Worm (Caenorhabditis elegans) whole organism, L1 larva: ENCODE measurements around the gene Y39G8B.10.
"Not testable (repeated sequence)": the region's sequence is repeated elsewhere in the genome, so short reads cannot be mapped to it uniquely, and the experiment has no call there.

Source experiments
- ces-1 ChIP-seq: fragments of 150-350 bp; optimal IDR thresholded peaks from 2 replicates; lab custom pipeline; 2014; ENCODE audit warnings: missing biosample characterization, missing genetic modification reagents, missing genetic modification characterization
- egl-27 ChIP-seq, 2 experiments: fragments of 150-350 bp in 1 of 2; sonication (generic microtip); optimal IDR thresholded peaks; 3 replicates each; lab custom pipeline; 2017 to 2018; ENCODE audit warnings: missing biosample characterization in 2 of 2, missing genetic modification characterization in 2 of 2, missing genetic modification reagents in 2 of 2
- elt-3 ChIP-seq, 6 experiments: fragments of 150-350 bp in 1 of 6; sonication (generic microtip); optimal IDR thresholded peaks; 2 replicates each; lab custom pipeline; 2017 to 2018; ENCODE audit warnings: missing biosample characterization in 6 of 6, missing genetic modification characterization in 6 of 6, inconsistent platforms in 1 of 6
- fkh-10 ChIP-seq: sonication (generic microtip); optimal IDR thresholded peaks from 2 replicates; lab custom pipeline; 2017; ENCODE audit warnings: missing biosample characterization, missing genetic modification reagents, missing genetic modification characterization
- lin-13 ChIP-seq: fragments of 150-350 bp; optimal IDR thresholded peaks from 2 replicates; lab custom pipeline; 2014; ENCODE audit warnings: missing biosample characterization, missing genetic modification reagents, missing genetic modification characterization
- nhr-28 ChIP-seq: fragments of 150-350 bp; optimal IDR thresholded peaks from 2 replicates; lab custom pipeline; 2014; ENCODE audit warnings: missing biosample characterization, missing genetic modification characterization
- nhr-77 ChIP-seq: fragments of 150-350 bp; optimal IDR thresholded peaks from 2 replicates; lab custom pipeline; 2014; ENCODE audit warnings: missing biosample characterization, missing genetic modification characterization
- nhr-90 ChIP-seq: sonication (generic microtip); optimal IDR thresholded peaks from 2 replicates; lab custom pipeline; 2016; ENCODE audit warnings: mild to moderate bottlenecking, missing genetic modification characterization, missing compliant biosample characterization; ENCODE audit not compliant: poor library complexity
- zag-1 ChIP-seq: fragments of 150-350 bp; optimal IDR thresholded peaks from 2 replicates; lab custom pipeline; 2014; ENCODE audit warnings: missing biosample characterization, missing genetic modification characterization
- ztf-11 ChIP-seq, 2 experiments: sonication (generic microtip); optimal IDR thresholded peaks; 2 replicates each; lab custom pipeline; 2016 to 2017; ENCODE audit warnings: missing genetic modification characterization in 2 of 2, missing biosample characterization in 1 of 2, missing compliant biosample characterization in 1 of 2

- not testable (repeated sequence) for TF ChIP-seq nhr-77; ces-1 (GFP tag; lab: Kevin White, UChicago); lin-13; nhr-28 (tag; lab: Kevin White, UChicago); ztf-11 (tag; optimal IDR thresholded peaks at IDR 0.05; lab: Kevin White, UChicago); fkh-10; egl-27 (tag; optimal IDR thresholded peaks at IDR 0.05; lab: Kevin White, UChicago); nhr-90; elt-3 (tag; optimal IDR thresholded peaks at IDR 0.05; lab: Kevin White, UChicago); zag-1
Observed at ce11 chrII:14021230-14021629, 38.3 kb upstream of the Y39G8B.10 start, which contains the start of gene F01D5.10.
